Fruit fly (Drosophila melanogaster) whole organism: Measurements from ENCODE around the gene CG13082.

Experiments used
- CG8478 ChIP-seq: fragments of >200 bp; optimal IDR thresholded peaks from 2 replicates; lab custom pipeline; 2018; ENCODE audit warnings: inconsistent platforms
- Dll ChIP-seq: fragments of >200 bp; optimal IDR thresholded peaks from 2 replicates; lab custom pipeline; 2017
- pan ChIP-seq: fragments of >200 bp; optimal IDR thresholded peaks from 2 replicates; lab custom pipeline; 2017

- TF ChIP-seq pan (lab: Kevin White, UChicago) (no peak), CG8478 (lab: Kevin White, UChicago) (no peak), Dll (lab: Kevin White, UChicago) (peak; percentile 31)
Observed at dm6 chr2L:19519611-19520010, 18.6 kb upstream of the CG13082 start.
